Worm (Caenorhabditis elegans) whole organism, L4/young adult: Measurements from ENCODE around the gene C16C10.4.

ENCODE experiments used
- W03F9.2 ChIP-seq: fragments of 150-350 bp; optimal IDR thresholded peaks from 2 replicates; lab custom pipeline; 2014; ENCODE audit warnings: missing biosample characterization, missing genetic modification characterization
- dao-5 ChIP-seq: sonication (generic microtip); optimal IDR thresholded peaks from 2 replicates; lab custom pipeline; 2016; ENCODE audit warnings: missing genotype, missing genetic modification characterization, moderate library complexity, missing compliant biosample characterization
- him-1 ChIP-seq: sonication (generic microtip); optimal IDR thresholded peaks from 2 replicates; lab custom pipeline; 2016; ENCODE audit warnings: missing genotype, missing genetic modification reagents, missing genetic modification characterization, missing compliant biosample characterization

C16C10.4 gene

ce11 chrIII:4195306-4196008, 24.3 kb downstream of the C16C10.4 start:
- TF ChIP-seq dao-5 (tag; lab: Kevin White, UChicago) = peak; percentile 58
- peak; percentile 51 for TF ChIP-seq him-1 (tag; lab: Kevin White, UChicago)
- peak; percentile 2 for TF ChIP-seq W03F9.2 (tag; lab: Kevin White, UChicago)

- peak; percentile 7 for TF ChIP-seq W03F9.2 (tag; lab: Kevin White, UChicago)
- no peak for TF ChIP-seq dao-5 (tag; lab: Kevin White, UChicago)
Measured at ce11 chrIII:4196301-4196987, 25.3 kb downstream of the C16C10.4 start.

- no peak for TF ChIP-seq dao-5 (tag; lab: Kevin White, UChicago)
- no peak for TF ChIP-seq W03F9.2 (tag; lab: Kevin White, UChicago)
- no peak for TF ChIP-seq him-1 (tag; lab: Kevin White, UChicago)
Measured at ce11 chrIII:4196988-4197384, 25.9 kb downstream of the C16C10.4 start, which contains the start of gene asd-1. Gene asd-1 (plus strand): TSS chrIII:4197285.

ce11 chrIII:4204072-4204471, 32.9 kb downstream of the C16C10.4 start, which contains the start of the genes pelo-1 and R74.7:
Gene pelo-1 (minus strand): TSS chrIII:4204222.
Gene R74.7 (plus strand): TSS chrIII:4204429.
- TF ChIP-seq W03F9.2 (tag; lab: Kevin White, UChicago) = no peak
- no peak for TF ChIP-seq him-1 (tag; lab: Kevin White, UChicago)
- no peak for TF ChIP-seq dao-5 (tag; lab: Kevin White, UChicago)

ce11 chrIII:4204964-4205363, 33.8 kb downstream of the C16C10.4 start:
- no peak for TF ChIP-seq W03F9.2 (tag; lab: Kevin White, UChicago)
- TF ChIP-seq dao-5 (tag; lab: Kevin White, UChicago) = no peak
- no peak for TF ChIP-seq him-1 (tag; lab: Kevin White, UChicago)

- TF ChIP-seq him-1 (tag; lab: Kevin White, UChicago) = no peak
- no peak for TF ChIP-seq dao-5 (tag; lab: Kevin White, UChicago)
- TF ChIP-seq W03F9.2 (tag; lab: Kevin White, UChicago) = peak; percentile 36
Measured at ce11 chrIII:4205751-4206327, 34.7 kb downstream of the C16C10.4 start, which contains the start of gene R74.8. Gene R74.8 (plus strand): TSS chrIII:4206277.

ce11 chrIII:4208210-4208609, 37.1 kb downstream of the C16C10.4 start:
- no peak for TF ChIP-seq W03F9.2 (tag; lab: Kevin White, UChicago)
- no peak for TF ChIP-seq him-1 (tag; lab: Kevin White, UChicago)
- no peak for TF ChIP-seq dao-5 (tag; lab: Kevin White, UChicago)

- TF ChIP-seq him-1 (tag; lab: Kevin White, UChicago) = no peak
Measured at ce11 chrIII:4209188-4209587, 38.1 kb downstream of the C16C10.4 start, which contains the start of gene phlp-2. Gene phlp-2 (plus strand): TSS chrIII:4209488.

- no peak for TF ChIP-seq W03F9.2 (tag; lab: Kevin White, UChicago)
Measured at ce11 chrIII:4210661-4211060, 39.5 kb downstream of the C16C10.4 start.

ce11 chrIII:4220864-4221263, 49.7 kb downstream of the C16C10.4 start:
- no peak for TF ChIP-seq dao-5 (tag; lab: Kevin White, UChicago)
- TF ChIP-seq W03F9.2 (tag; lab: Kevin White, UChicago) = no peak
- no peak for TF ChIP-seq him-1 (tag; lab: Kevin White, UChicago)

ce11 chrIII:4221527-4221926, 50.4 kb downstream of the C16C10.4 start:
- no peak for TF ChIP-seq W03F9.2 (tag; lab: Kevin White, UChicago)
- no peak for TF ChIP-seq dao-5 (tag; lab: Kevin White, UChicago)
- TF ChIP-seq him-1 (tag; lab: Kevin White, UChicago) = no peak
